Worm (Caenorhabditis elegans) whole organism, L4 larva: Measurements from ENCODE around the gene F31D4.8.
A peak's percentile ranks its signal among the peaks of the same experiment; 100 is the strongest.

Experiments used
- D1046.2 ChIP-seq: fragments of 200-800 bp; sonication (Bioruptor generic); IDR thresholded peaks from 2 replicates; pipeline ENCODE4 v1.3.6; 2022; ENCODE audit warnings: missing genetic modification characterization, missing compliant biosample characterization
- F26F4.8 ChIP-seq: fragments of 200-800 bp; sonication (Bioruptor generic); conservative IDR thresholded peaks from 2 replicates; pipeline ENCODE4 v1.3.6; 2022; ENCODE audit warnings: missing genetic modification characterization, missing compliant biosample characterization
- T20F7.1 ChIP-seq: fragments of 200-800 bp; sonication (Bioruptor generic); optimal IDR thresholded peaks from 2 replicates; lab custom pipeline; 2018; ENCODE audit warnings: mild to moderate bottlenecking, missing genetic modification characterization, missing compliant biosample characterization
- T26A8.4 ChIP-seq: fragments of 200-800 bp; sonication (Bioruptor generic); IDR thresholded peaks from 2 replicates; pipeline ENCODE4 v1.3.6; 2022; ENCODE audit warnings: missing genetic modification characterization, missing compliant biosample characterization
- Y105C5A.15 ChIP-seq: fragments of 200-800 bp; sonication (Bioruptor generic); IDR thresholded peaks from 2 replicates; pipeline ENCODE4 v1.3.6; 2022; ENCODE audit warnings: missing genetic modification characterization, missing compliant biosample characterization
- Y48G9A.11 ChIP-seq: fragments of 200-800 bp; sonication (Bioruptor generic); IDR thresholded peaks from 2 replicates; pipeline ENCODE4 v1.3.6; 2022; ENCODE audit warnings: missing genetic modification reagents, missing genetic modification characterization, missing compliant biosample characterization
- Y5F2A.4 ChIP-seq: fragments of 200-800 bp; sonication (Bioruptor generic); optimal IDR thresholded peaks from 2 replicates; lab custom pipeline; 2018; ENCODE audit warnings: mild to moderate bottlenecking, missing genetic modification characterization, missing compliant biosample characterization
- ZK337.2 ChIP-seq: fragments of 200-800 bp; sonication (Bioruptor generic); IDR thresholded peaks from 2 replicates; pipeline ENCODE4 v1.3.6; 2022; ENCODE audit warnings: missing genetic modification reagents, missing genetic modification characterization, missing compliant biosample characterization
- aha-1 ChIP-seq: fragments of 150-350 bp; peaks from one replicate; lab custom pipeline; 2014; ENCODE audit warnings: missing biosample characterization, missing genetic modification characterization
- ama-1 ChIP-seq: fragments of 150-350 bp; optimal IDR thresholded peaks from 2 replicates; lab custom pipeline; 2014; ENCODE audit warnings: inconsistent platforms, mixed read lengths
- ceh-82 ChIP-seq: sonication (generic microtip); optimal IDR thresholded peaks from 2 replicates; lab custom pipeline; 2017; ENCODE audit warnings: missing biosample characterization, missing genetic modification characterization
- ces-1 ChIP-seq: fragments of 150-350 bp; sonication (generic microtip); optimal IDR thresholded peaks from 4 replicates; lab custom pipeline; 2014; ENCODE audit warnings: missing biosample characterization, missing genetic modification reagents, missing genetic modification characterization
- cey-2 ChIP-seq: sonication (generic microtip); optimal IDR thresholded peaks from 3 replicates; lab custom pipeline; 2017; ENCODE audit warnings: missing genetic modification characterization, mild to moderate bottlenecking, missing compliant biosample characterization, antibody characterized with exemption, borderline replicate concordance; ENCODE audit not compliant: insufficient read depth
- daf-12 ChIP-seq: fragments of 150-350 bp; optimal IDR thresholded peaks from 2 replicates; lab custom pipeline; 2014; ENCODE audit warnings: missing biosample characterization, missing genetic modification reagents, missing genetic modification characterization
- daf-16 ChIP-seq, 3 experiments: sonication (generic microtip); optimal IDR thresholded peaks; 2 replicates each; lab custom pipeline; 2016 to 2017; ENCODE audit warnings: missing genetic modification characterization in 3 of 3, missing genetic modification reagents in 3 of 3, mild to moderate bottlenecking in 2 of 3, missing compliant biosample characterization in 2 of 3, missing biosample characterization in 1 of 3, moderate library complexity in 1 of 3
- daf-19 ChIP-seq: fragments of 200-800 bp; sonication (Bioruptor generic); conservative IDR thresholded peaks from 2 replicates; pipeline ENCODE4 v1.3.6; 2022; ENCODE audit warnings: missing genetic modification characterization, missing compliant biosample characterization
- daf-8 ChIP-seq: fragments of 200-800 bp; sonication (Bioruptor generic); IDR thresholded peaks from 2 replicates; pipeline ENCODE4 v1.3.6; 2022; ENCODE audit warnings: missing genetic modification characterization, missing compliant biosample characterization
- dve-1 ChIP-seq: sonication (generic microtip); optimal IDR thresholded peaks from 2 replicates; lab custom pipeline; 2017; ENCODE audit warnings: antibody characterized with exemption, mild to moderate bottlenecking, missing genetic modification characterization, missing compliant biosample characterization; ENCODE audit not compliant: insufficient read depth
- egl-27 ChIP-seq: sonication (generic microtip); optimal IDR thresholded peaks from 3 replicates; lab custom pipeline; 2017; ENCODE audit warnings: missing biosample characterization, missing genetic modification reagents, missing genetic modification characterization
- egl-43 ChIP-seq: fragments of 200-800 bp; sonication (Bioruptor generic); IDR thresholded peaks from 2 replicates; pipeline ENCODE4 v1.3.6; 2022; ENCODE audit warnings: missing genetic modification reagents, missing genetic modification characterization, missing compliant biosample characterization
- fkh-10 ChIP-seq: fragments of 150-350 bp; optimal IDR thresholded peaks from 2 replicates; lab custom pipeline; 2014; ENCODE audit warnings: missing biosample characterization, missing genetic modification reagents, missing genetic modification characterization
- fos-1 ChIP-seq: fragments of 150-350 bp; optimal IDR thresholded peaks from 2 replicates; lab custom pipeline; 2014; ENCODE audit warnings: missing biosample characterization, missing genetic modification characterization
- hlh-11 ChIP-seq: fragments of 200-800 bp; sonication (Bioruptor generic); optimal IDR thresholded peaks from 2 replicates; lab custom pipeline; 2018; ENCODE audit warnings: mild to moderate bottlenecking, missing genetic modification characterization, missing compliant biosample characterization
- hmg-1.1 ChIP-seq: fragments of 200-800 bp; sonication (Bioruptor generic); IDR thresholded peaks from 2 replicates; pipeline ENCODE4 v1.3.6; 2022; ENCODE audit warnings: missing genetic modification reagents, missing genetic modification characterization, missing compliant biosample characterization
- jun-1 ChIP-seq: fragments of 150-350 bp; optimal IDR thresholded peaks from 2 replicates; lab custom pipeline; 2014; ENCODE audit warnings: missing biosample characterization, missing genetic modification reagents, missing genetic modification characterization
- lin-1 ChIP-seq: fragments of 200-800 bp; sonication (Bioruptor generic); IDR thresholded peaks from 2 replicates; pipeline ENCODE4 v1.3.6; 2022; ENCODE audit warnings: missing genetic modification reagents, missing genetic modification characterization, missing compliant biosample characterization
- lin-39 ChIP-seq: fragments of 150-350 bp; optimal IDR thresholded peaks from 2 replicates; lab custom pipeline; 2014; ENCODE audit warnings: missing biosample characterization, missing genetic modification reagents, missing genetic modification characterization
- madf-9 ChIP-seq: fragments of 200-800 bp; sonication (Bioruptor generic); conservative IDR thresholded peaks from 2 replicates; pipeline ENCODE4 v1.3.6; 2022; ENCODE audit warnings: missing genetic modification reagents, missing genetic modification characterization, missing compliant biosample characterization
- mes-2 ChIP-seq: sonication (generic microtip); optimal IDR thresholded peaks from 2 replicates; lab custom pipeline; 2016; ENCODE audit warnings: missing genotype, mild to moderate bottlenecking, missing genetic modification characterization, missing compliant biosample characterization; ENCODE audit not compliant: poor library complexity, severe bottlenecking
- mxl-2 ChIP-seq: fragments of 200-800 bp; sonication (Bioruptor generic); conservative IDR thresholded peaks from 2 replicates; pipeline ENCODE4 v1.3.6; 2022; ENCODE audit warnings: missing genetic modification reagents, missing genetic modification characterization, missing compliant biosample characterization
- nhr-11 ChIP-seq: fragments of 150-350 bp; optimal IDR thresholded peaks from 2 replicates; lab custom pipeline; 2014; ENCODE audit warnings: missing biosample characterization, missing genetic modification characterization
- nhr-41 ChIP-seq: fragments of 200-800 bp; sonication (Bioruptor generic); IDR thresholded peaks from 2 replicates; pipeline ENCODE4 v1.3.6; 2022; ENCODE audit warnings: missing genetic modification reagents, missing genetic modification characterization, missing compliant biosample characterization
- nhr-76 ChIP-seq: fragments of 150-350 bp; optimal IDR thresholded peaks from 2 replicates; lab custom pipeline; 2014; ENCODE audit warnings: missing biosample characterization, missing genetic modification characterization
- pha-4 ChIP-seq, 2 experiments: fragments of 150-350 bp in 1 of 2; fragments of 200-800 bp in 1 of 2; sonication (Bioruptor generic) in 1 of 2; IDR thresholded peaks in 1 of 2; optimal IDR thresholded peaks in 1 of 2; 2 replicates each; pipeline versions ENCODE4 v1.3.6 to Lab custom; 2014 to 2022; ENCODE audit warnings: missing genetic modification characterization in 2 of 2, missing genetic modification reagents in 2 of 2, missing biosample characterization in 1 of 2, missing compliant biosample characterization in 1 of 2
- php-3 ChIP-seq: fragments of 200-800 bp; sonication (Bioruptor generic); IDR thresholded peaks from 2 replicates; pipeline ENCODE4 v1.3.6; 2022; ENCODE audit warnings: missing genetic modification reagents, missing genetic modification characterization, missing compliant biosample characterization
- pqm-1 ChIP-seq: sonication (generic microtip); optimal IDR thresholded peaks from 2 replicates; lab custom pipeline; 2017; ENCODE audit warnings: missing biosample characterization, missing genetic modification characterization
- saeg-2 ChIP-seq: fragments of 200-800 bp; sonication (Bioruptor generic); IDR thresholded peaks from 2 replicates; pipeline ENCODE4 v1.3.6; 2022; ENCODE audit warnings: missing genetic modification reagents, missing genetic modification characterization, missing compliant biosample characterization
- set-16 ChIP-seq: fragments of 200-800 bp; sonication (Bioruptor generic); IDR thresholded peaks from 2 replicates; pipeline ENCODE4 v1.3.6; 2022; ENCODE audit warnings: missing genetic modification reagents, missing genetic modification characterization, missing compliant biosample characterization
- snpc-4 ChIP-seq: fragments of 150-350 bp; optimal IDR thresholded peaks from 2 replicates; lab custom pipeline; 2014; ENCODE audit warnings: missing biosample characterization, missing genetic modification characterization
- spr-3 ChIP-seq: fragments of 200-800 bp; sonication (Bioruptor generic); optimal IDR thresholded peaks from 2 replicates; lab custom pipeline; 2018; ENCODE audit warnings: mild to moderate bottlenecking, missing genetic modification characterization, missing compliant biosample characterization
- unc-62 ChIP-seq, 3 experiments: fragments of 150-350 bp in 1 of 3; sonication (generic microtip); optimal IDR thresholded peaks in 2 of 3; peaks in 1 of 3; 1 replicate in 1 of 3; 2 replicates in 2 of 3; lab custom pipeline; 2014 to 2017; ENCODE audit warnings: missing biosample characterization in 3 of 3, missing genetic modification characterization in 3 of 3, missing genetic modification reagents in 3 of 3, missing genotype in 1 of 3
- vab-7 ChIP-seq: fragments of 200-800 bp; sonication (Bioruptor generic); IDR thresholded peaks from 2 replicates; pipeline ENCODE4 v1.3.6; 2022; ENCODE audit warnings: missing genetic modification reagents, missing genetic modification characterization, missing compliant biosample characterization
- zfp-3 ChIP-seq: fragments of 200-800 bp; sonication (Bioruptor generic); conservative IDR thresholded peaks from 2 replicates; pipeline ENCODE4 v1.3.6; 2022; ENCODE audit warnings: missing genetic modification reagents, missing genetic modification characterization, missing compliant biosample characterization
- zip-2 ChIP-seq: fragments of 150-350 bp; optimal IDR thresholded peaks from 2 replicates; lab custom pipeline; 2014; ENCODE audit warnings: missing biosample characterization, missing genetic modification characterization
- ztf-11 ChIP-seq: fragments of 150-350 bp; optimal IDR thresholded peaks from 2 replicates; lab custom pipeline; 2014; ENCODE audit warnings: missing biosample characterization, missing genetic modification characterization

Gene F31D4.8

DNA sequence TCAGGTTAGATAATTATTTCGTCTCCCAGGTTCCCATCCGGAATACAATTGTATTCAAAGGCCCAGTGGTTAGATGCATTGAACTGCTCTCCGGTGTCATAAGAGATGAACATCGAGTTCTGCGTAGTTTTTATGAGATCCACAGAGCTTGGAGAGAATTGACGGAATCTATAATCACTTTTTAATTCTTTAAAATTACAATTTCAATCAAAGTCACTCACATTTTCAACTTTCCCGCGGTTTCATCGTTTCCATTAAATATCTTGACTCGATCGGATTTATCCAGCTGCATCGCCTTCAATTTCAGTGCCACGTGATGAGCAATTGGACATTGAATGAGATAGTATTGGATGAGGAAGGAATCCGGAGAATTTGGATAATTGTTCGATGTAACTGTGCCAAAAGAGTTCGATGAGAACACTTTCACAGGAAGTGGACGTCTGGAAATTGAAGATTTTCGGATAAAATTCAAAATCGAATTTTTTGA lies 20.4 kb downstream of the F31D4.8 start (continued):
- peak in 1 of 2 experiments; percentile 63 for TF ChIP-seq daf-16 (GFP tag; optimal IDR thresholded peaks at IDR 0.05; lab: Kevin White, UChicago)
- TF ChIP-seq daf-16 (tag; optimal IDR thresholded peaks at IDR 0.05; lab: Kevin White, UChicago): peak; percentile 9
- TF ChIP-seq mes-2 (tag; lab: Kevin White, UChicago): no peak
- no peak for TF ChIP-seq nhr-76
- peak; percentile 79 for TF ChIP-seq ama-1 (lab: Kevin White, UChicago)
- TF ChIP-seq vab-7 (GFP tag; lab: Robert Waterston, UW): no peak
- TF ChIP-seq php-3 (GFP tag; lab: Robert Waterston, UW): no peak
- no peak for TF ChIP-seq egl-27 (tag; lab: Kevin White, UChicago)
- no peak for TF ChIP-seq hlh-11 (tag; lab: Kevin White, UChicago)
- peak; percentile 51; the same call in 1 of the 2 replicates for TF ChIP-seq T26A8.4 (GFP tag; lab: Robert Waterston, UW)
- peak in 1 of 2 experiments; percentile 46 for TF ChIP-seq unc-62 (GFP tag; optimal IDR thresholded peaks at IDR 0.05 in 1 of 2; lab: Kevin White, UChicago)
- TF ChIP-seq unc-62 (tag; optimal IDR thresholded peaks at IDR 0.05; lab: Kevin White, UChicago): no peak
- TF ChIP-seq lin-1: no peak
- 0 out of 2 replicates have a peak, but pooled peaks have one; percentile 26 for TF ChIP-seq hmg-1.1
- TF ChIP-seq aha-1 (tag; lab: Kevin White, UChicago): peak; percentile 37
- TF ChIP-seq nhr-11 (tag; lab: Kevin White, UChicago): no peak
- no peak for TF ChIP-seq Y48G9A.11 (GFP tag; lab: Robert Waterston, UW)

- no peak for TF ChIP-seq D1046.2 (GFP tag; lab: Robert Waterston, UW)
- TF ChIP-seq lin-1: 0 out of 2 replicates have a peak, but pooled peaks have one; percentile 30
- peak; percentile 50 for TF ChIP-seq fkh-10
- peak; percentile 15 for TF ChIP-seq jun-1 (tag; lab: Kevin White, UChicago)
- no peak for TF ChIP-seq set-16 (GFP tag; lab: Robert Waterston, UW)
- no peak for TF ChIP-seq madf-9
- no peak for TF ChIP-seq pha-4 (GFP tag; IDR thresholded peaks at IDR 0.05; lab: Robert Waterston, UW)
- TF ChIP-seq pha-4 (tag; optimal IDR thresholded peaks at IDR 0.05; lab: Kevin White, UChicago): peak; percentile 47
- no peak for TF ChIP-seq mxl-2 (GFP tag; lab: Robert Waterston, UW)
- no peak for TF ChIP-seq zip-2 (tag; lab: Kevin White, UChicago)
- TF ChIP-seq unc-62 (GFP tag; optimal IDR thresholded peaks at IDR 0.05 in 1 of 2; lab: Kevin White, UChicago): peak in 1 of 2 experiments; percentile 99
- no peak for TF ChIP-seq unc-62 (tag; optimal IDR thresholded peaks at IDR 0.05; lab: Kevin White, UChicago)
- 0 out of 2 replicates have a peak, but pooled peaks have one; percentile 38 for TF ChIP-seq zfp-3 (GFP tag; lab: Robert Waterston, UW)
- TF ChIP-seq snpc-4 (tag; lab: Kevin White, UChicago): no peak
- TF ChIP-seq daf-16 (GFP tag; optimal IDR thresholded peaks at IDR 0.05; lab: Kevin White, UChicago): peak in 1 of 2 experiments; percentile 3
- TF ChIP-seq daf-16 (tag; optimal IDR thresholded peaks at IDR 0.05; lab: Kevin White, UChicago): peak; percentile 38
- TF ChIP-seq lin-39: no peak
- peak; percentile 39; the same call in 1 of the 2 replicates for TF ChIP-seq egl-43 (GFP tag; lab: Robert Waterston, UW)
- TF ChIP-seq ceh-82: no peak
- no peak for TF ChIP-seq fos-1 (tag; lab: Kevin White, UChicago)
- TF ChIP-seq dve-1: peak; percentile 75
- TF ChIP-seq F26F4.8 (GFP tag; lab: Robert Waterston, UW): no peak
- no peak for TF ChIP-seq ZK337.2 (GFP tag; lab: Robert Waterston, UW)
- no peak for TF ChIP-seq pqm-1
- no peak for TF ChIP-seq ztf-11
- TF ChIP-seq T20F7.1 (GFP tag; lab: Kevin White, UChicago): no peak
- TF ChIP-seq daf-12: no peak
- no peak for TF ChIP-seq saeg-2 (GFP tag; lab: Robert Waterston, UW)
- TF ChIP-seq cey-2 (tag; lab: Kevin White, UChicago): no peak
- TF ChIP-seq hmg-1.1: peak; percentile 61; the same call in 1 of the 2 replicates
- no peak for TF ChIP-seq Y5F2A.4
- no peak for TF ChIP-seq daf-19 (GFP tag; lab: Robert Waterston, UW)
- no peak for TF ChIP-seq nhr-41 (GFP tag; lab: Robert Waterston, UW)
- no peak for TF ChIP-seq spr-3 (GFP tag; lab: Kevin White, UChicago)
- no peak for TF ChIP-seq Y105C5A.15
- no peak for TF ChIP-seq daf-8 (GFP tag; lab: Robert Waterston, UW)
- no peak for TF ChIP-seq php-3 (GFP tag; lab: Robert Waterston, UW)
- no peak for TF ChIP-seq ces-1 (GFP tag; lab: Kevin White, UChicago)
Measured at ce11 chrV:20845524-20846208, 22.6 kb downstream of the F31D4.8 start, which contains the start of the genes F31D4.2 and fkb-6. TSS of gene F31D4.2 (minus strand) at chrV:20845546. TSS of gene fkb-6 (plus strand) at chrV:20846158.
